Fruit fly (Drosophila melanogaster) whole organism, prepupa: ENCODE results near the gene Rab26.

Source experiments
- Sox14 ChIP-seq: fragments of 200-800 bp; sonication (Bioruptor generic); optimal IDR thresholded peaks from 3 replicates; lab custom pipeline; 2016; ENCODE audit warnings: missing biosample characterization, missing genetic modification characterization
- svp ChIP-seq: fragments of 200-800 bp; sonication (Bioruptor generic); peaks from one replicate; lab custom pipeline; 2016; ENCODE audit warnings: missing biosample characterization, missing genetic modification characterization

dm6 chr3L:21285639-21286338, 32.8 kb upstream of the Rab26 start, which contains the start of the genes CG12974 and pzg:
- TF ChIP-seq Sox14 (GFP tag; lab: Kevin White, UChicago) (peak; percentile 70), svp (GFP tag; lab: Kevin White, UChicago) (peak; percentile 93)
